Fruit fly (Drosophila melanogaster) whole organism, embryonic: ENCODE data around the gene CG31661.

Source experiments
- CG10543 ChIP-seq: fragments of 200-800 bp; sonication (Bioruptor generic); optimal IDR thresholded peaks from 3 replicates; lab custom pipeline; 2017; ENCODE audit warnings: missing biosample characterization, mild to moderate bottlenecking, missing genetic modification characterization, moderate library complexity
- h ChIP-seq: fragments of >200 bp; optimal IDR thresholded peaks from 2 replicates; lab custom pipeline; 2017

DNA sequence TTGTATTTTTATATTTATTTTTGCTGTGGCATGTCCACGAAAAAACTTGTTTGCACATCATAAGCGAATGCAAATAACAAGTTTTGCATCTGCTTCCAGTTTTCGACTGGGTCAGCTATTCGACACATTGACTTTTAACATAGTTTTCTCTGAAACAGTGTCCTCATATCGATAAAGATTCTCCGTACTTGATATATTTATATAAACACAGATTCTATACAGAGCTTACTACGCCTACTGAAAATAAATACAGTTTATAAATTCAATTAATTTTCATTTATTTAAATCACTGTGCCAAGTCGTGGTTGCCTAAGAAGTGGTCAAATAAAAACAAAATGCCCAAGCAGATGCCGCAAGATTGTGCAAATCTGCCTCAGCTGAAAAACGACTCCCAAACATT lies 38.2 kb downstream of the CG31661 start:
- no peak for TF ChIP-seq h (lab: Kevin White, UChicago)
- no peak for TF ChIP-seq CG10543
